Worm (Caenorhabditis elegans): ENCODE results near the gene epg-9.

The epg-9 gene

ce11 chrIV:2603556-2604021 lies 2.6 kb downstream of the epg-9 start (continued):
- TF ChIP-seq nhr-19 (GFP tag; conservative IDR thresholded peaks at IDR 0.05) (peak; percentile 80), lin-15B (tag; optimal IDR thresholded peaks at IDR 0.05) (no peak), egl-13 (tag; optimal IDR thresholded peaks at IDR 0.05) (no peak), sptf-1 (tag; optimal IDR thresholded peaks at IDR 0.05) (no peak), ceh-88 (GFP tag; IDR thresholded peaks at IDR 0.05) (no peak), mdl-1 (tag; optimal IDR thresholded peaks at IDR 0.05) (peak in 1 of 2 experiments; percentile 37), aly-2 (tag; optimal IDR thresholded peaks at IDR 0.05) (no peak), C34B4.2 (tag; optimal IDR thresholded peaks at IDR 0.05) (no peak), jun-1 (tag; optimal IDR thresholded peaks at IDR 0.05) (no peak), snpc-4 (tag; optimal IDR thresholded peaks at IDR 0.05) (no peak), tbx-2 (tag; optimal IDR thresholded peaks at IDR 0.05) (peak; percentile 16), ceh-8 (GFP tag; optimal IDR thresholded peaks at IDR 0.05) (no peak), hpl-2 (GFP tag; optimal IDR thresholded peaks at IDR 0.05) (no peak), fos-1 (tag; optimal IDR thresholded peaks at IDR 0.05) (no peak), nhr-28 (tag; optimal IDR thresholded peaks at IDR 0.05) (no peak), pax-3 (tag; optimal IDR thresholded peaks at IDR 0.05) (no peak), aha-1 (tag; optimal IDR thresholded peaks at IDR 0.05) (no peak), hlh-17 (GFP tag; optimal IDR thresholded peaks at IDR 0.05; ENCODE audit: borderline replicate concordance) (no peak), nhr-71 (tag; optimal IDR thresholded peaks at IDR 0.05) (peak; percentile 61), xbp-1 (tag; optimal IDR thresholded peaks at IDR 0.05) (peak; percentile 4), ama-1 (optimal IDR thresholded peaks at IDR 0.05) (peak; percentile 54), hlh-4 (tag; optimal IDR thresholded peaks at IDR 0.05) (no peak), lin-35 (GFP tag; optimal IDR thresholded peaks at IDR 0.05) (peak; percentile 43 to 61), nhr-76 (tag; optimal IDR thresholded peaks at IDR 0.05) (no peak), F16B12.6 (tag; optimal IDR thresholded peaks at IDR 0.05) (no peak), sup-37 (GFP tag; optimal IDR thresholded peaks at IDR 0.05) (no peak), lin-39 (tag; optimal IDR thresholded peaks at IDR 0.05) (no peak), unc-130 (tag; optimal IDR thresholded peaks at IDR 0.05) (no peak), nhr-90 (tag; optimal IDR thresholded peaks at IDR 0.05; ENCODE audit: poor library complexity) (no peak), lir-3 (tag; optimal IDR thresholded peaks at IDR 0.05; ENCODE audit: poor library complexity) (no peak), elt-2 (tag; optimal IDR thresholded peaks at IDR 0.05) (no peak), ztf-4 (tag; optimal IDR thresholded peaks at IDR 0.05) (no peak), mef-2 (tag; optimal IDR thresholded peaks at IDR 0.05) (no peak), lin-13 (GFP tag; optimal IDR thresholded peaks at IDR 0.05) (peak; percentile 48), zag-1 (tag; optimal IDR thresholded peaks at IDR 0.05) (no peak), C16A3.4 (tag; optimal IDR thresholded peaks at IDR 0.05) (peak; percentile 1), efl-1 (optimal IDR thresholded peaks at IDR 0.05) (peak; percentile 8 to 36), efl-1 (GFP tag; optimal IDR thresholded peaks at IDR 0.05 in 1 of 2) (peak; percentile 37 to 68), skn-1 (tag; optimal IDR thresholded peaks at IDR 0.05) (peak; percentile 69), mep-1 (tag; optimal IDR thresholded peaks at IDR 0.05) (peak; percentile 23), snu-23 (GFP tag; optimal IDR thresholded peaks at IDR 0.05) (peak; percentile 62), nhr-20 (tag; optimal IDR thresholded peaks at IDR 0.05) (peak; percentile 46), pag-3 (tag; optimal IDR thresholded peaks at IDR 0.05; ENCODE audit: borderline replicate concordance, insufficient read depth) (no peak), unc-86 (tag; optimal IDR thresholded peaks at IDR 0.05) (peak; percentile 15), nhr-85 (tag) (peak; percentile 4), efl-3 (GFP tag; optimal IDR thresholded peaks at IDR 0.05) (no peak)

Data from whole organism, L1 larva.